Worm (Caenorhabditis elegans): ENCODE measurements around the gene cdk-11.2.

cdk-11.2 gene

ce11 chrX:10430866-10431265 lies 11.3 kb upstream of the cdk-11.2 start (continued):
- no peak for TF ChIP-seq ces-1 (GFP tag; optimal IDR thresholded peaks at IDR 0.05)
- TF ChIP-seq dpl-1 (GFP tag; optimal IDR thresholded peaks at IDR 0.05) = no peak
- no peak for TF ChIP-seq dmd-9 (GFP tag; IDR thresholded peaks at IDR 0.05)
- TF ChIP-seq fos-1 (tag; optimal IDR thresholded peaks at IDR 0.05) = no peak
- TF ChIP-seq duxl-1 (tag; optimal IDR thresholded peaks at IDR 0.05; ENCODE audit: poor library complexity) = no peak
- TF ChIP-seq lsy-2 (tag; optimal IDR thresholded peaks at IDR 0.05) = peak in 1 of 2 experiments; percentile 15
- no peak for TF ChIP-seq snpc-1.2 (GFP tag; IDR thresholded peaks at IDR 0.05)
- peak; percentile 17 for TF ChIP-seq mes-2 (tag; optimal IDR thresholded peaks at IDR 0.05; ENCODE audit: poor library complexity, severe bottlenecking)
- no peak for TF ChIP-seq ztf-11 (tag; optimal IDR thresholded peaks at IDR 0.05)
- no peak for TF ChIP-seq ZK337.2 (GFP tag; IDR thresholded peaks at IDR 0.05)
- peak; percentile 63 for TF ChIP-seq hlh-11 (tag; optimal IDR thresholded peaks at IDR 0.05)
- TF ChIP-seq daf-19 (GFP tag; conservative IDR thresholded peaks at IDR 0.05) = no peak
- TF ChIP-seq hmg-1.1 (GFP tag; IDR thresholded peaks at IDR 0.05) = no peak
- TF ChIP-seq attf-4 (tag; optimal IDR thresholded peaks at IDR 0.05) = no peak
- no peak for TF ChIP-seq nhr-111 (GFP tag; optimal IDR thresholded peaks at IDR 0.05)
- no peak for TF ChIP-seq nhr-237 (tag; optimal IDR thresholded peaks at IDR 0.05)
- TF ChIP-seq mdl-1 (tag; optimal IDR thresholded peaks at IDR 0.05) = peak in 1 of 2 experiments; percentile 14
- TF ChIP-seq unc-39 (tag; optimal IDR thresholded peaks at IDR 0.05) = no peak
- no peak for TF ChIP-seq F26F4.8 (GFP tag; conservative IDR thresholded peaks at IDR 0.05)
- peak; percentile 7 for TF ChIP-seq dve-1 (tag; optimal IDR thresholded peaks at IDR 0.05; ENCODE audit: insufficient read depth)
- no peak for TF ChIP-seq nhr-76 (tag; optimal IDR thresholded peaks at IDR 0.05)
- peak; percentile 15; the same call in 1 of the 2 replicates for TF ChIP-seq dmd-6 (GFP tag; IDR thresholded peaks at IDR 0.05)
- TF ChIP-seq lin-38 (GFP tag; IDR thresholded peaks at IDR 0.05) = no peak
- TF ChIP-seq nhr-28 (tag; optimal IDR thresholded peaks at IDR 0.05) = peak; percentile 88
- no peak for TF ChIP-seq egl-43 (GFP tag; IDR thresholded peaks at IDR 0.05)
- no peak for TF ChIP-seq F37D6.2 (tag; optimal IDR thresholded peaks at IDR 0.05)
- TF ChIP-seq php-3 (GFP tag; IDR thresholded peaks at IDR 0.05) = no peak
- peak; percentile 27 for TF ChIP-seq mep-1 (tag; optimal IDR thresholded peaks at IDR 0.05)

- TF ChIP-seq hmg-1.1 (GFP tag; IDR thresholded peaks at IDR 0.05) = 0 out of 2 replicates have a peak, but pooled peaks have one; percentile 6
- TF ChIP-seq nhr-25 (tag; optimal IDR thresholded peaks at IDR 0.05; ENCODE audit: borderline replicate concordance, insufficient read depth) = peak; percentile 15
- TF ChIP-seq ceh-28 (tag; optimal IDR thresholded peaks at IDR 0.05) = no peak
Observed at ce11 chrX:10429203-10429602, 9.6 kb upstream of the cdk-11.2 start.

ce11 chrX:10428557-10428956 lies 9.0 kb upstream of the cdk-11.2 start, which contains the start of gene mig-15:
Gene mig-15, minus strand, starts transcription at chrX:10428657.
- no peak for TF ChIP-seq hlh-30 (tag; optimal IDR thresholded peaks at IDR 0.05; ENCODE audit: insufficient read depth)
- TF ChIP-seq tag-97 (GFP tag; IDR thresholded peaks at IDR 0.05) = no peak
- no peak for TF ChIP-seq mxl-3 (GFP tag; optimal IDR thresholded peaks at IDR 0.05)
- no peak for TF ChIP-seq aly-2 (tag; optimal IDR thresholded peaks at IDR 0.05)
- no peak for TF ChIP-seq pha-4 (GFP tag; IDR thresholded peaks at IDR 0.05)
- no peak for TF ChIP-seq pha-4 (tag; optimal IDR thresholded peaks at IDR 0.05)
- no peak for TF ChIP-seq snpc-1.2 (GFP tag; IDR thresholded peaks at IDR 0.05)
- no peak for TF ChIP-seq daf-16 (GFP tag; optimal IDR thresholded peaks at IDR 0.05)
- peak; percentile 24 for TF ChIP-seq daf-16 (tag; optimal IDR thresholded peaks at IDR 0.05)
- TF ChIP-seq unc-39 (tag; optimal IDR thresholded peaks at IDR 0.05) = no peak
- TF ChIP-seq F10B5.3 (tag; optimal IDR thresholded peaks at IDR 0.05) = no peak

Measured in whole organism, L4 larva.